Worm (Caenorhabditis elegans): Measurements from ENCODE around the gene F34H10.1.

F34H10.1 gene

DNA sequence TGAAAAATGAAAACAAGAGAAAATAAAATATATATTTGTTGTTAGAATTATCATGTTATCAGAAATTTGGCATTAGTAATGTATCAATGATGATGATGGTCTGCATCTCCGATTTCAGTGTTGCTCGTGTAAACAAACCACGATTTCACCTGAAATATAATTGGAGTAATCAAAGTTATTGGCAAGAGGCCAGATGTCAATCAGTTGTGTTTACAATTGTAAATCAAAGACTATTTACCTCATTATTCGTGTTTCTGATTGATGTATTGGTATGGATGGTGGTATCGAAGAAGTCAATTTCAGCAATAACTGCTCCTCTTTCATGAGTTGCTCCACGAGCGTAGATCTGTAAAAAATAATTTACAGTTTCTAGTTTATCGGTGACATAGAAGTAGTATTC is 50.1 kb downstream of the F34H10.1 start:
- TF ChIP-seq nhr-237 (tag; optimal IDR thresholded peaks at IDR 0.05) (no peak), mab-5 (tag; optimal IDR thresholded peaks at IDR 0.05) (no peak), elt-1 (tag; optimal IDR thresholded peaks at IDR 0.05; ENCODE audit: borderline replicate concordance, insufficient read depth) (no peak), ceh-43 (GFP tag; optimal IDR thresholded peaks at IDR 0.05) (no peak), ces-1 (GFP tag; optimal IDR thresholded peaks at IDR 0.05) (no peak), nhr-76 (tag; optimal IDR thresholded peaks at IDR 0.05) (no peak), lin-32 (GFP tag; optimal IDR thresholded peaks at IDR 0.05) (no peak)

Data from whole organism, mixed stage, embryonic.